Fruit fly (Drosophila melanogaster) Kc167 (cell line): Measurements from ENCODE around the gene ppk19.

ENCODE experiments used
- psq ChIP-seq: fragments of >200 bp; optimal IDR thresholded peaks from 2 replicates; lab custom pipeline; 2017; ENCODE audit warnings: missing external identifiers
- ttk ChIP-seq: sonication (Bioruptor generic); optimal IDR thresholded peaks from 2 replicates; lab custom pipeline; 2017; ENCODE audit warnings: missing external identifiers

DNA sequence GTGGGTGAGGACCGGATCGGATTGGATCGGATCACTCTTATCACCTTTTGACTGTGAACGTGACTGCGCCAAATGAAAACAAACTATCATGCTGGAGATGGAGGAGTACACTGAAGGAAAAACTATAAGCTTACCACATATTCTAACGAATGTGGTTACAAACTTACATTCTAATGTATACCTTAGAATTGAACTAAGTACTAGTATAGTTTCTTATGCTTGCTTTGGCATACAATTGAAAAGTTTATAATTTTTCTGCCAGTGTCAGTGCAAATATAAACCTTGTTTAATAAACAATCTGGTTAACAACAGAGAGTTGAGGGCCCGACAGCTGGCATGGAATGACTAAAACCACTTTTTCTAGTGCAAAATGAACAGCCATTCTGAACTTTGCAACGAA, 45.3 kb downstream of the ppk19 start:
- TF ChIP-seq psq (lab: Kevin White, UChicago) (no peak), ttk (lab: Kevin White, UChicago) (no peak)
